Worm (Caenorhabditis elegans) whole organism, mixed stage, embryonic: ENCODE results near the gene emre-1.

ENCODE experiments used
- M03D4.4 ChIP-seq: sonication (generic microtip); optimal IDR thresholded peaks from 2 replicates; lab custom pipeline; 2017; ENCODE audit warnings: mild to moderate bottlenecking, missing genetic modification characterization, missing compliant biosample characterization
- blmp-1 ChIP-seq: fragments of 150-350 bp; optimal IDR thresholded peaks from 2 replicates; lab custom pipeline; 2014; ENCODE audit warnings: missing biosample characterization, missing genetic modification characterization
- ceh-39 ChIP-seq: fragments of 150-350 bp; optimal IDR thresholded peaks from 2 replicates; lab custom pipeline; 2014; ENCODE audit warnings: missing biosample characterization, missing genetic modification characterization
- ceh-43 ChIP-seq: fragments of 200-800 bp; sonication (Bioruptor generic); optimal IDR thresholded peaks from 2 replicates; lab custom pipeline; 2018; ENCODE audit warnings: mild to moderate bottlenecking, missing genetic modification characterization, moderate library complexity, missing compliant biosample characterization
- ceh-83 ChIP-seq: fragments of 200-800 bp; sonication (Bioruptor generic); optimal IDR thresholded peaks from 2 replicates; lab custom pipeline; 2018; ENCODE audit warnings: mild to moderate bottlenecking, missing genetic modification characterization, missing compliant biosample characterization
- ces-1 ChIP-seq: fragments of 150-350 bp; optimal IDR thresholded peaks from 2 replicates; lab custom pipeline; 2014; ENCODE audit warnings: missing biosample characterization, missing genetic modification reagents, missing genetic modification characterization
- drap-1 ChIP-seq: fragments of 200-800 bp; sonication (Bioruptor generic); optimal IDR thresholded peaks from 3 replicates; lab custom pipeline; 2018; ENCODE audit warnings: mild to moderate bottlenecking, missing genetic modification characterization, missing compliant biosample characterization
- elt-3 ChIP-seq: fragments of 150-350 bp; optimal IDR thresholded peaks from 2 replicates; lab custom pipeline; 2014; ENCODE audit warnings: missing biosample characterization, missing genetic modification characterization
- hlh-1 ChIP-seq: fragments of 150-350 bp; optimal IDR thresholded peaks from 2 replicates; lab custom pipeline; 2014; ENCODE audit warnings: missing biosample characterization, missing genetic modification reagents, missing genetic modification characterization
- lin-13 ChIP-seq: fragments of 150-350 bp; optimal IDR thresholded peaks from 2 replicates; lab custom pipeline; 2014; ENCODE audit warnings: missing biosample characterization, missing genetic modification characterization
- lsy-2 ChIP-seq: fragments of 150-350 bp; optimal IDR thresholded peaks from 2 replicates; lab custom pipeline; 2014; ENCODE audit warnings: missing biosample characterization, missing genetic modification characterization
- mab-5 ChIP-seq: fragments of 150-350 bp; optimal IDR thresholded peaks from 2 replicates; lab custom pipeline; 2014; ENCODE audit warnings: missing biosample characterization, missing genetic modification characterization
- mep-1 ChIP-seq: fragments of 150-350 bp; optimal IDR thresholded peaks from 2 replicates; lab custom pipeline; 2017; ENCODE audit warnings: missing biosample characterization, missing genetic modification reagents, missing genetic modification characterization, inconsistent platforms
- mls-2 ChIP-seq: sonication (generic microtip); optimal IDR thresholded peaks from 2 replicates; lab custom pipeline; 2016; ENCODE audit warnings: mild to moderate bottlenecking, missing genetic modification characterization, moderate library complexity, missing compliant biosample characterization
- nhr-237 ChIP-seq: fragments of 150-350 bp; optimal IDR thresholded peaks from 2 replicates; lab custom pipeline; 2014; ENCODE audit warnings: missing biosample characterization, missing genetic modification characterization
- nhr-28 ChIP-seq: fragments of 150-350 bp; optimal IDR thresholded peaks from 2 replicates; lab custom pipeline; 2014; ENCODE audit warnings: missing biosample characterization, missing genetic modification characterization
- nhr-76 ChIP-seq: sonication (generic microtip); optimal IDR thresholded peaks from 2 replicates; lab custom pipeline; 2017; ENCODE audit warnings: missing biosample characterization, missing genetic modification characterization
- pha-4 ChIP-seq: fragments of 150-350 bp; optimal IDR thresholded peaks from 2 replicates; lab custom pipeline; 2018; ENCODE audit warnings: missing biosample characterization, missing genetic modification reagents, missing genetic modification characterization
- sem-2 ChIP-seq: fragments of 200-800 bp; sonication (Bioruptor generic); optimal IDR thresholded peaks from 2 replicates; lab custom pipeline; 2018; ENCODE audit warnings: mild to moderate bottlenecking, missing genetic modification characterization, missing compliant biosample characterization
- snpc-4 ChIP-seq: fragments of 150-350 bp; optimal IDR thresholded peaks from 2 replicates; lab custom pipeline; 2014; ENCODE audit warnings: missing biosample characterization, missing genetic modification characterization
- sptf-1 ChIP-seq: sonication (generic microtip); optimal IDR thresholded peaks from 2 replicates; lab custom pipeline; 2017; ENCODE audit warnings: mild to moderate bottlenecking, missing genetic modification characterization, moderate library complexity, missing compliant biosample characterization
- tbx-8 ChIP-seq: fragments of 200-800 bp; sonication (Bioruptor generic); optimal IDR thresholded peaks from 2 replicates; lab custom pipeline; 2018; ENCODE audit warnings: mild to moderate bottlenecking, missing genetic modification characterization, moderate library complexity, missing compliant biosample characterization
- unc-39 ChIP-seq: fragments of 150-350 bp; optimal IDR thresholded peaks from 2 replicates; lab custom pipeline; 2014; ENCODE audit warnings: missing biosample characterization, missing genetic modification characterization
- unc-62 ChIP-seq: fragments of 150-350 bp; optimal IDR thresholded peaks from 2 replicates; lab custom pipeline; 2014; ENCODE audit warnings: missing biosample characterization, missing genetic modification reagents, missing genetic modification characterization
- zip-8 ChIP-seq: fragments of 150-350 bp; optimal IDR thresholded peaks from 2 replicates; lab custom pipeline; 2014; ENCODE audit warnings: missing biosample characterization, missing genetic modification characterization
- ztf-11 ChIP-seq: fragments of 150-350 bp; optimal IDR thresholded peaks from 2 replicates; lab custom pipeline; 2014; ENCODE audit warnings: missing biosample characterization, missing genetic modification characterization

emre-1 gene

DNA sequence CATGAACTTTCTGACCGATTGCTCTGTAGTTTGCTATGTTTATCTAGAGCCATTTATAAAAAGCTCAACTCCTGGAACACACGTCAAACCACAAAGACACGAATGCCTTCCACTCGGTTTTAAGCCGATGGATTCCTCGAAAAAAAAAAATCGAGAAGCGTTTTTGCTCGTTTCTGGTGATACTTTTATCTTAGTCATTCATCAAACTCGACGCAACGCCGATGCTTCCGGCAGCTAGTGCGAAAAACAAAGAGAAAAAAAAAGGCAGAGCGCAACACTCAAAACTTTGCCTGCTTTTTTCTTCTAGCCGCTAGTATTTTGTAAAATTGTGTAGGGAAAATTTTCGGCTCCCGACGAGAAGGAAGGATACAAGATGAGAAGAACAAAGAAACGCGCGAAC lies 48.1 kb downstream of the emre-1 start:
- TF ChIP-seq sem-2 (GFP tag; lab: Kevin White, UChicago) (no peak), zip-8 (tag; lab: Kevin White, UChicago) (no peak), blmp-1 (no peak), unc-39 (tag; lab: Kevin White, UChicago) (no peak), ceh-39 (tag; lab: Kevin White, UChicago) (no peak), ceh-83 (GFP tag; lab: Kevin White, UChicago) (no peak), ceh-43 (GFP tag; lab: Kevin White, UChicago) (no peak), elt-3 (tag; lab: Kevin White, UChicago) (no peak), lin-13 (no peak), sptf-1 (no peak), nhr-237 (tag; lab: Kevin White, UChicago) (no peak), nhr-28 (no peak), ces-1 (GFP tag; lab: Kevin White, UChicago) (no peak), pha-4 (tag; lab: Kevin White, UChicago) (no peak), drap-1 (GFP tag; lab: Kevin White, UChicago) (no peak), mab-5 (tag; lab: Kevin White, UChicago) (no peak), snpc-4 (tag; lab: Kevin White, UChicago) (no peak), lsy-2 (tag; lab: Kevin White, UChicago) (no peak), tbx-8 (GFP tag; lab: Kevin White, UChicago) (no peak), hlh-1 (tag; lab: Kevin White, UChicago) (no peak)
- TF ChIP-seq, all 35 proteins: peak for 0

DNA sequence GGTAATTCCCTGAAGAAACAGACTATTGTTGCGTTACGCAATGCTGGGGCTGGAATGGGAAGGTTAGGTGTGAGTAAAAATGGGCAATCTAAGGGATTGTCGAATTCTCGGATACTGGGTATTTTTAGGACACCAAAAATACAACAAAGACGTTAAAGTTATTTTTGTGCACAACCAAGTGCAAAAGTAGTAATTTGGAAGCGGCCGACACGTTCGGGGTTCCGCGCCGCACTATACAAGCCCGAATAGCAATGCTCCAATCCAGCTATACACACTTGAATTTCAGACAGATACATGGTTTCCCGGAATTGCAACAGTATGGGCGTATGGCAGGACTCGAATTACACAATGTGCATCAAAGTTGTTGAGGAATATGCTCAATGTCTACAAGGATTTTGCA lies 48.5 kb downstream of the emre-1 start:
- no peak for TF ChIP-seq mep-1 (tag; lab: Kevin White, UChicago)
- no peak for TF ChIP-seq nhr-237 (tag; lab: Kevin White, UChicago)
- TF ChIP-seq drap-1 (GFP tag; lab: Kevin White, UChicago): no peak
- no peak for TF ChIP-seq hlh-1 (tag; lab: Kevin White, UChicago)
- no peak for TF ChIP-seq ztf-11 (tag; lab: Kevin White, UChicago)
- TF ChIP-seq lsy-2 (tag; lab: Kevin White, UChicago): no peak
- TF ChIP-seq nhr-76: no peak
- no peak for TF ChIP-seq M03D4.4
- TF ChIP-seq mls-2 (tag; lab: Kevin White, UChicago): no peak
- no peak for TF ChIP-seq unc-39 (tag; lab: Kevin White, UChicago)
- TF ChIP-seq ceh-39 (tag; lab: Kevin White, UChicago): no peak
- no peak for TF ChIP-seq unc-62 (GFP tag; lab: Kevin White, UChicago)
- TF ChIP-seq ces-1 (GFP tag; lab: Kevin White, UChicago): no peak
